Worm (Caenorhabditis elegans) whole organism, L3 larva: ENCODE results near the gene Y19D2B.1.

ENCODE experiments used
- R02D3.7 ChIP-seq: fragments of 150-350 bp; optimal IDR thresholded peaks from 2 replicates; lab custom pipeline; 2014; ENCODE audit warnings: missing biosample characterization, missing genetic modification characterization
- aly-2 ChIP-seq: fragments of 150-350 bp; optimal IDR thresholded peaks from 2 replicates; lab custom pipeline; 2014; ENCODE audit warnings: missing biosample characterization, missing genetic modification characterization
- ama-1 ChIP-seq: fragments of 150-350 bp; optimal IDR thresholded peaks from 2 replicates; lab custom pipeline; 2018
- ceh-28 ChIP-seq: fragments of 150-350 bp; optimal IDR thresholded peaks from 2 replicates; lab custom pipeline; 2014; ENCODE audit warnings: missing biosample characterization, missing genetic modification reagents, missing genetic modification characterization
- daf-12 ChIP-seq: fragments of 150-350 bp; optimal IDR thresholded peaks from 2 replicates; lab custom pipeline; 2014; ENCODE audit warnings: missing biosample characterization, missing genetic modification reagents, missing genetic modification characterization
- egl-27 ChIP-seq: sonication (generic microtip); optimal IDR thresholded peaks from 4 replicates; lab custom pipeline; 2017; ENCODE audit warnings: missing biosample characterization, missing genetic modification reagents, missing genetic modification characterization
- elt-1 ChIP-seq: fragments of 150-350 bp; optimal IDR thresholded peaks from 2 replicates; lab custom pipeline; 2014; ENCODE audit warnings: missing biosample characterization, missing genetic modification characterization
- elt-2 ChIP-seq: sonication (generic microtip); optimal IDR thresholded peaks from 2 replicates; lab custom pipeline; 2016; ENCODE audit warnings: missing genetic modification reagents, mild to moderate bottlenecking, missing genetic modification characterization, missing compliant biosample characterization
- elt-3 ChIP-seq, 3 experiments: fragments of 150-350 bp in 1 of 3; sonication (generic microtip) in 2 of 3; optimal IDR thresholded peaks; 2 replicates in 2 of 3; 4 replicates in 1 of 3; lab custom pipeline; 2014 to 2017; ENCODE audit warnings: missing biosample characterization in 3 of 3, missing genetic modification characterization in 3 of 3
- eor-1 ChIP-seq, 2 experiments: fragments of 150-350 bp; optimal IDR thresholded peaks; 2 replicates each; lab custom pipeline; 2014 to 2018; ENCODE audit warnings: missing biosample characterization in 2 of 2, missing genetic modification characterization in 2 of 2
- fkh-10 ChIP-seq: sonication (generic microtip); optimal IDR thresholded peaks from 2 replicates; lab custom pipeline; 2017; ENCODE audit warnings: missing biosample characterization, missing genetic modification reagents, missing genetic modification characterization
- hmg-11 ChIP-seq: sonication (generic microtip); optimal IDR thresholded peaks from 2 replicates; lab custom pipeline; 2016; ENCODE audit warnings: missing genetic modification characterization, missing compliant biosample characterization
- lin-15B ChIP-seq: fragments of 150-350 bp; optimal IDR thresholded peaks from 2 replicates; lab custom pipeline; 2014; ENCODE audit warnings: missing biosample characterization, missing genetic modification characterization
- lin-39 ChIP-seq: fragments of 150-350 bp; optimal IDR thresholded peaks from 2 replicates; lab custom pipeline; 2018; ENCODE audit warnings: missing biosample characterization, missing genetic modification reagents, missing genetic modification characterization
- lsy-12 ChIP-seq: sonication (generic microtip); optimal IDR thresholded peaks from 2 replicates; lab custom pipeline; 2016; ENCODE audit warnings: mild to moderate bottlenecking, missing genetic modification characterization, missing compliant biosample characterization
- mdl-1 ChIP-seq: fragments of 150-350 bp; optimal IDR thresholded peaks from 2 replicates; lab custom pipeline; 2014; ENCODE audit warnings: missing biosample characterization, missing genetic modification characterization
- mml-1 ChIP-seq: fragments of 150-350 bp; sonication (generic microtip); optimal IDR thresholded peaks from 3 replicates; lab custom pipeline; 2014; ENCODE audit warnings: missing biosample characterization, missing genetic modification characterization
- nfya-1 ChIP-seq: sonication (generic microtip); optimal IDR thresholded peaks from 2 replicates; lab custom pipeline; 2017; ENCODE audit warnings: missing genetic modification characterization, mild to moderate bottlenecking, missing compliant biosample characterization, antibody characterized with exemption, moderate library complexity; ENCODE audit not compliant: insufficient read depth
- nhr-11 ChIP-seq: fragments of 150-350 bp; optimal IDR thresholded peaks from 2 replicates; lab custom pipeline; 2014; ENCODE audit warnings: missing biosample characterization, missing genetic modification characterization
- nhr-12 ChIP-seq: fragments of 150-350 bp; optimal IDR thresholded peaks from 2 replicates; lab custom pipeline; 2014; ENCODE audit warnings: missing biosample characterization, missing genetic modification characterization
- nhr-23 ChIP-seq: fragments of 150-350 bp; optimal IDR thresholded peaks from 2 replicates; lab custom pipeline; 2014; ENCODE audit warnings: missing biosample characterization, missing genetic modification reagents, missing genetic modification characterization
- nhr-237 ChIP-seq: fragments of 150-350 bp; optimal IDR thresholded peaks from 2 replicates; lab custom pipeline; 2014; ENCODE audit warnings: missing biosample characterization, missing genetic modification characterization
- nhr-25 ChIP-seq: sonication (generic microtip); optimal IDR thresholded peaks from 2 replicates; lab custom pipeline; 2017; ENCODE audit warnings: missing biosample characterization, missing genetic modification characterization
- nhr-43 ChIP-seq: sonication (generic microtip); optimal IDR thresholded peaks from 2 replicates; lab custom pipeline; 2016; ENCODE audit warnings: mild to moderate bottlenecking, missing genetic modification characterization, missing compliant biosample characterization; ENCODE audit not compliant: poor library complexity, severe bottlenecking
- nhr-76 ChIP-seq: fragments of 150-350 bp; sonication (generic microtip); optimal IDR thresholded peaks from 5 replicates; lab custom pipeline; 2014; ENCODE audit warnings: missing biosample characterization, missing genetic modification characterization
- pha-4 ChIP-seq: fragments of 150-350 bp; optimal IDR thresholded peaks from 2 replicates; lab custom pipeline; 2014; ENCODE audit warnings: missing biosample characterization, missing genetic modification reagents, missing genetic modification characterization
- sea-2 ChIP-seq: fragments of 150-350 bp; sonication (generic microtip); optimal IDR thresholded peaks from 4 replicates; lab custom pipeline; 2014; ENCODE audit warnings: missing biosample characterization, missing genetic modification reagents, missing genetic modification characterization
- skn-1 ChIP-seq: fragments of 150-350 bp; optimal IDR thresholded peaks from 2 replicates; lab custom pipeline; 2014; ENCODE audit warnings: missing biosample characterization, missing genetic modification characterization
- snpc-4 ChIP-seq: fragments of 150-350 bp; optimal IDR thresholded peaks from 2 replicates; lab custom pipeline; 2014; ENCODE audit warnings: missing biosample characterization, missing genetic modification characterization
- tbx-2 ChIP-seq: sonication (generic microtip); optimal IDR thresholded peaks from 2 replicates; lab custom pipeline; 2016; ENCODE audit warnings: mild to moderate bottlenecking, missing genetic modification characterization, missing compliant biosample characterization
- unc-39 ChIP-seq: sonication (generic microtip); optimal IDR thresholded peaks from 4 replicates; lab custom pipeline; 2017; ENCODE audit warnings: missing biosample characterization, missing genetic modification characterization
- unc-62 ChIP-seq: fragments of 150-350 bp; sonication (generic microtip); optimal IDR thresholded peaks from 4 replicates; lab custom pipeline; 2014; ENCODE audit warnings: missing biosample characterization, missing genetic modification reagents, missing genetic modification characterization
- ztf-4 ChIP-seq: fragments of 150-350 bp; optimal IDR thresholded peaks from 2 replicates; lab custom pipeline; 2014; ENCODE audit warnings: missing biosample characterization, missing genetic modification characterization

The Y19D2B.1 gene

DNA sequence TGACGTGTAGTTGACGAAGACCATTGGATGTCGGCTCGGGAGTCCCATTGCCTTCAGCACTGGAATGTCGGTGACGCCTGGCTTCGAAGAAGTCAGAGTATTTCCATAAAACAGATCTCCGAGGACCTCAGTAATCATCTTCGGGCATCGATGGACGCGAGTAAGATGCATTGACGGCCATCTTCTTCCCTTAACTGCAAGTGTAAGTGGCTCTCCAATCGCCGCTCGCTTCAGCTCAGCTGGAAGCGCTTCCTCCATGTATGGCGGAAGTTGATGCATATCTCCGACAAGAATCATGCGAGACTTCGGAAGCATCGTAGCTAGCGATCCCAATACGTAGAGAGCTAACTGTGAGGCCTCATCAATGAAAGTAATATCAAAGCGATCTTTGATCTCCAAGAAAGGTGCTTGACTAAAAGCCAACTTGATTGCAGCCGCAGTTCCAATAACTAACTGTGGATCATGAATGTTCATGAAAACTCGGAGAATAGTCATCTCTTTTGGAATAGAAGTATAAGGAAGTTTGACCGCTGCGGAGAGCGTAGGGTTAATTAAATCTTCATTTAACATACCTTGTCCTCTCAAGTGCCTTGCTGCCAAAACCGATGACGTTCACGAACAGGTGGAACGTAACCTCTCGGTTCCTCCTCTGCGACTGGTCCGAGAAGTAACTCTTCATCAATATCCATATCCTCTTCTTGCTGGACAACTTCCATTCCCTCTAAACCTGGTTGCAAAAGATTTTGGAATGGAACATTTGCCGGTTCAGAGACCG lies 11.4 kb upstream of the Y19D2B.1 start:
- TF ChIP-seq aly-2 (tag; lab: Kevin White, UChicago) (no peak), ceh-28 (no peak), elt-1 (no peak), daf-12 (tag; lab: Kevin White, UChicago) (no peak), nhr-23 (tag; lab: Kevin White, UChicago) (no peak), ama-1 (no peak), lin-15B (tag; lab: Kevin White, UChicago) (no peak), nhr-12 (tag; lab: Kevin White, UChicago) (no peak), nfya-1 (tag; lab: Kevin White, UChicago) (no peak), skn-1 (tag; lab: Kevin White, UChicago) (no peak), unc-62 (GFP tag; lab: Kevin White, UChicago) (no peak), snpc-4 (tag; lab: Kevin White, UChicago) (no peak), tbx-2 (tag; lab: Kevin White, UChicago) (no peak), hmg-11 (tag; lab: Kevin White, UChicago) (no peak), nhr-25 (tag; lab: Kevin White, UChicago) (no peak), unc-39 (no peak), nhr-237 (tag; lab: Kevin White, UChicago) (no peak), egl-27 (tag; lab: Kevin White, UChicago) (no peak), R02D3.7 (tag; lab: Kevin White, UChicago) (no peak)
- TF ChIP-seq, all 47 proteins: peak for 0

DNA sequence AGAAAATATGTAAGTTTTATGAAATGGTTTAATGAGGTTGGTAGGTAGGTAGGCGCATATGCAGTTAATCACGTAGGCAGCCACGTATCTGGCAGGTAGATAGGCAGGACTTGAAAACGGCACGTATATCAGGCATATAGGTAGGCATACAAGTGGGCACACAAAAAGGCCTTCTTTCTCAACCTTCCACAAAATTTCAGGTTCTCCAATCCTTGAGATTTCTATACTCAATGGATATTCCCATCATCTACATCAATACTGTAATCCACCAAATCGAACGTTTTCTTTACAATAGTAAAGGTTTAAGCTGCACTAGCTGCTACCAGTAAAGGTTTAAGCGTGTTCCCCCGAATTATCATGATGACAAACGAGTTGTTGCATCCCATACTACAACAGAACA lies 9.5 kb upstream of the Y19D2B.1 start:
- no peak for TF ChIP-seq mml-1 (tag; lab: Kevin White, UChicago)
- no peak for TF ChIP-seq elt-1
- no peak for TF ChIP-seq nhr-11 (tag; lab: Kevin White, UChicago)
- TF ChIP-seq lin-39 (tag; lab: Kevin White, UChicago), result no peak
- TF ChIP-seq nhr-76 (tag; lab: Kevin White, UChicago), result no peak
- no peak for TF ChIP-seq pha-4 (tag; lab: Kevin White, UChicago)
- TF ChIP-seq sea-2 (GFP tag; lab: Kevin White, UChicago), result no peak
- no peak for TF ChIP-seq unc-39
- no peak for TF ChIP-seq ztf-4 (tag; lab: Kevin White, UChicago)
- no peak for TF ChIP-seq elt-2 (tag; lab: Kevin White, UChicago)
- no peak for TF ChIP-seq fkh-10 (GFP tag; lab: Kevin White, UChicago)
- TF ChIP-seq daf-12 (tag; lab: Kevin White, UChicago), result no peak
- TF ChIP-seq, all 47 proteins: peak for 0

ce11 chrII:10930678-10931650 lies 8.2 kb upstream of the Y19D2B.1 start:
- peak; percentile 62 for TF ChIP-seq nhr-43 (tag; lab: Kevin White, UChicago)
- no peak for TF ChIP-seq nhr-76 (tag; lab: Kevin White, UChicago)
- TF ChIP-seq ama-1, result no peak
- peak; percentile 13 for TF ChIP-seq lsy-12 (tag; lab: Kevin White, UChicago)

ce11 chrII:10925804-10926570 lies 3.2 kb upstream of the Y19D2B.1 start, which contains the start of gene metr-1:
TSS of gene metr-1 (plus strand) at chrII:10926561.
- TF ChIP-seq elt-2 (tag; lab: Kevin White, UChicago) (peak; percentile 68), pha-4 (tag; lab: Kevin White, UChicago) (no peak), eor-1 (tag; optimal IDR thresholded peaks at IDR 0.05; lab: Kevin White, UChicago) (no peak), lin-15B (tag; lab: Kevin White, UChicago) (peak; percentile 20), nhr-25 (tag; lab: Kevin White, UChicago) (peak; percentile 46), ama-1 (no peak), nhr-23 (tag; lab: Kevin White, UChicago) (peak; percentile 52), mdl-1 (tag; lab: Kevin White, UChicago) (no peak), nhr-43 (tag; lab: Kevin White, UChicago) (peak; percentile 46), nfya-1 (tag; lab: Kevin White, UChicago) (peak; percentile 7), elt-3 (tag; optimal IDR thresholded peaks at IDR 0.05; lab: Kevin White, UChicago) (peak in 1 of 3 experiments; percentile 20)
